Fruit fly (Drosophila melanogaster) ovary, adult (tissue): ENCODE data around the gene CG15543.

ENCODE experiments used
- CG17801 ChIP-seq: fragments of 200-800 bp; optimal IDR thresholded peaks from 2 replicates; lab custom pipeline; 2019; ENCODE audit warnings: missing biosample characterization, mild to moderate bottlenecking, missing genetic modification characterization, moderate library complexity; ENCODE audit not compliant: partially characterized antibody

Gene CG15543

DNA sequence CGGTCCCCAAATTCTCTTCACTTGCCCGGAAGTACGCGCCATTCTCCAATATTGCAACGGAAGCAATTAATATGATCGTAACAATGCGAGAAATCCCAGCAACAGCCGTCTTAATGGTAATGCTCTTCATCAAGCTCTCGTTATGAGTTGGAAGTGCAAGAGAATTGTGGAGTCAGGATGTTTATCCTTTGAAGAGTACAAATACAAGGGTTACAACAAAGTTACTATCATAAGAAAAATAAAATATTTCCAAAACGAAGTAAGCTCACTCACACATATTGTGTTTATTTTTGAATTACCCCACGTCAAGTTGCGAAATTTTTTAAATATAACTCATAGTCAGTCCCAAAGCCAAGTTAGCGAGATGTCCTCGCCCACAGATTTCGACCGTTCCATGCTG is at the start of gene CG15543:
Gene CG15543 (plus strand): TSS at position 301 of the 400 bp plus-strand sequence.
- no peak for TF ChIP-seq CG17801

DNA sequence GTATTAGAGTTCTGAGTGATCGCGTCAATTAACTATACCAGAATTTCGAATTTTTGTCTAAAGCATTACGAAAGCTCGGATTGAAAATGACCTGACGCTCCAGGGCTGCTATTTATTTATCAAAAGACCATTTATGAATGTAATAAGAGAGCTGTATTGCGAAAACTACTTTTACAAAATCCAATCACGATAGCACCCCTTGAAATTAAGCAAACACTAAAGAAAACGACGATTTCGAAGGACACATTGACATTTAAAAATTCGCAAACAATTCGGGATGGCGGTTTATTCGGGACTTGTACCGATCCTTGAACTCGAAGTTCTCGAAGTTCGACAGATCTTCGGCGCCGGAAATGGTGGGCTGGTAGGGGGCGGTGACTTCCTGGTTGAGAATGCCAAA is 47.3 kb upstream of the CG15543 start, which contains the start of gene CG12069:
Gene CG12069 (minus strand): TSS at position 101 of the 400 bp plus-strand sequence.
- TF ChIP-seq CG17801, result no peak

DNA sequence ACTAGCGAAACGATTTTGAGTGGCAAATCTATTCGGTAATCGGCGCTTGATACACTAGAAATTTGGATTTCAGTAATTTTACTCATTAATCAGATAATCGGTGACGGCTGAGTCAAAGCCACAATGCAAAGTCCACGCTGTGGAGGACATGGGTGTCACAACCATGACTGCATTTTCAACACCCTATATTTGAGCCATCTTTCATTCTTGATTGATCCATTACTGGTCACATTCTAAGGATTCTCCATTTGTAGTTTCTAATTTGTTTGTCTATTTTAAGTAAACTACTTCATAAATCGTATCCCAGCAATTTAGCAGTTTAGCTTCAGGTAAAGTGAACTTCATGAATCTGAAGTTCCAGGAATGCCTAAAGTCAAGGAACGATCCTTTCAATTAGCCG is 45.6 kb upstream of the CG15543 start, which contains the start of gene Pka-C2:
Gene Pka-C2 (minus strand): TSS at position 101 of the 400 bp plus-strand sequence.
- TF ChIP-seq CG17801, result no peak

DNA sequence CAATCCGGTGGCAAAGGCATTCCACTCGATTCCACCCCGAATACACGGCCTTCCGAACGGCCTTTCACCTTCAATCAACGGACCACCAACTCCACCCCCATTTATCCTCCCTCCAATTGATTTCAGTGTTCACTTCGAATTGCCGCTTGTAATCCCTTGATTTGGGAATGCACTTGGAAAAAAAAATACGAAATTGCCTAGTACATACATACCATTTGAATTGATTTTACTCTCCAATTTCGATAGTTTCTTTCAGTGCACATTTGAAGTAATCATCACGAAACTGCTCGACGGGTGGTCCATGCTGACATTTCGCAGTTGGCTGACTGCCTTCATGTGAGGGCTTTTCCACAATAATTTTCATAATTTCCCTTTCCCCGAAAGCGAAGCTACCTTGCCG is 43.5 kb upstream of the CG15543 start:
- no peak for TF ChIP-seq CG17801

DNA sequence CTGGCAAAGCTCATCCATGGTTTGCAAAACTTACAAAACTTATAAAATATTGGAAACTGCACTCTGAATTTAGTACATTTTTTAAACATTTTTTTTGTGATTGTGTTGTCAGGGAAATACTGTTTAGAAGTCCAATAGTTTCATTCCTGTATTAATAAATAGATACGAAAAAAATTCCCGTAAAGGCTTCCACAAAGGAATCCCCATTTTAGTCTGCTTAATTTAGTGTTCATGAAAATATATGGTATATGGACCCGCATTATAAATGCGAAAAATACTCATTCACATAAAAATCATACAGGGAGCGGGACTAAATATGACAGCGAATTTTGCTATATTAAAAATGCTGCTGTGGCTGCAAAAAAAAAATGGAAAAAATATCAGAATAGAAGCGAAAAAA is 36.7 kb upstream of the CG15543 start, which contains the start of gene CG31010:
Gene CG31010 (minus strand): TSS at position 101 of the 400 bp plus-strand sequence.
- TF ChIP-seq CG17801, result no peak

DNA sequence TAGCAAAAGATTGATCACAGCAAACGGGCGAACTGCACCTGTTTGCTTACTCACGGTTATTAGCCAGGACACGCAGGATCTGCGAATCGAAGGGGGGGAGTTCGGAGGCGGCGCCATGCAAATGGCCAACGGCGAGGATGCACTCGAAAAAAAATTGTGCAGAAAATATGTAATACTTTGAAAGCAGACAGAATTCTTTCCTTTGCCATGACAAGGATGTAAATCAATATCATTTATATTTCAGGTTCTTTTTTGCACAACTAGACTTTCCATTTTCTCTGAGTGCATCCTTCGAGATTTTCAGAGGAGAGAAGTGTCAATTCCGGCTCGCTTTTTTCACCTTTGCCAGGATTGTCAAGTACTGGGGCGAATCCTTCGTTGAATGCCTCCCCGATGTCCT is 33.4 kb upstream of the CG15543 start:
- no peak for TF ChIP-seq CG17801

DNA sequence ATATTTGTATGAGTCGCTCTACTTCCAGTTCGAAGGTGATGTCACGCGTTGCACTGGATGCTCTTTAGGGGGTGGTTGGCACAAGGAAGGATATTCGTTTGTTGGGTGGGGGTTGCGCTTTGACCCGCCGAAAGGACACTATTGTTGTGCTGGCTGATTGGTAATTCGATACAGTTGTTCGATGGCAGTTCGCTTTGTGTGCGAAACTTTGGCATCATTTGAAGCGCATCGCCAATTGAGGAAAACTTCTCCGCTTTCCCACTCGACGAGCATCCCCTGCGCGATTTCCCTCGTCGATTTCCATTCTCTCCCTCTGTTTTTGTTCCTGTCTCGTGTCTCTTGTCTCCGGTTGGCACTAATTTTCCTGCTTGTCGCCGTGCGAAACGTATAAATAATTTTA is 32.2 kb upstream of the CG15543 start:
- no peak for TF ChIP-seq CG17801

DNA sequence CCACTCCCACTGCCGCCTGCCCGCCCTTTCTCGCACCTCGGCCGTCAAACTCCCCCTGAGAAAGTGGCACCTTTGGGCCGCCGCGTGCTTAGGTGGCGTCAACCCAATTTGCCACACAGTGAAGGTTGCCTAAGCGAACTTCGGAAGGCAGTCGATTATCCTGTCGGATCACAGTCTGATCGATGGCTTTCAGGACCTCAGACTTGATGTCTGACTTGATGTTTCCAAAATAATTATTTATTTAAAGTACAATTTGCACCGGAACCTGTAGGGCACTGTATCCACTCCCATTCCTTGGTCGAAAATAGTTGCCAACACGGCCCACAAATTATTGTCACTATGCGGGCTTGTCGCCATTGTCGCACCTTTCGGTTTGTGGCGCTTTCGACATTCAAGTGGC is 28.3 kb upstream of the CG15543 start:
- TF ChIP-seq CG17801, result no peak

DNA sequence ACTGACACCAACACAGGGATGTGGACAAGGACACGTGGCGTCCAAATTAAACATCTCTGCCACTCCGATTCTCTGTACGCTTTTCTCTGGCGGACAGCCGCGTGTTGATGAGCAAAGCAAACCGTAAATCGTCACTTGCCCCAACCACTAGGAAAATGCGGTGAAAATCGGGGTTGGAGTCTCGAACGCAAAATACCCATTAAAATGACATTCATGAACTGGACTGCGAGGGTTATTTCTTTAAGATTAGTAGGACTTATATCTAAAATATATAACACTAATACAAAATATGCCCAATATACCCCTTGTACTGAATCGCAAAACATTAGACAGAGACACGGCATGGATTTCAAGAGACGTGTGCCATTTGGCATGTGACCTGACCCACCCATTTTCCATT is 24.2 kb upstream of the CG15543 start:
- TF ChIP-seq CG17801, result no peak

DNA sequence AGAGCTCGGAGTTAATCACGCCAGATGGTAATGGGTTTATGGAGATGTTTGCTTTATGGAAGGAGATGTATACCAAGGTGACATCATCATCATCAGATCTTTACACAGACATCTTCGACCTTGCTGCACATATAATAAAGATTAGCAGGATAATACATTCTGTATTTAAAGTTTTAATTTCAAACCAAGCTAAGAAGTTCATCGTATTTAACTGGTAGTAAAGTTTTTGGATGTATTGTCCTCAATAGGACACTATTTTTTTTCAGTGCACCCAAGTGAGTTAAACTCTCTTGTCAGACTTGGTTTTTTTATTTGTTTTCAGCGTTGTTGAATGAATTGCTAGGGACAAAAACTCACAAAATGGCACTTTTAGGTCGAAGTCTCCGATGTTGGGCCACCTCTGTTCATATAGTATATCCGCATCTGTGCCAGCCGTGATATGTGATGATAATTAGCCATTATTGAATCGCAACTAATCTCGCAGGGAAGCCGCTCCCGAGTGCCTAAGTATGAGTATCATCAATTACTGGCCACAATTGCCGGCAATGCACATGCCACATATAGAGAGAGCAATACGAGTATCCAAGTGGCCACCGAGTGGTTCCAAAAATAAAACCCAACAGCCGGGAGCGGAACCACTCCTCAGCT is 21.3 kb upstream of the CG15543 start:
- TF ChIP-seq CG17801, result no peak

DNA sequence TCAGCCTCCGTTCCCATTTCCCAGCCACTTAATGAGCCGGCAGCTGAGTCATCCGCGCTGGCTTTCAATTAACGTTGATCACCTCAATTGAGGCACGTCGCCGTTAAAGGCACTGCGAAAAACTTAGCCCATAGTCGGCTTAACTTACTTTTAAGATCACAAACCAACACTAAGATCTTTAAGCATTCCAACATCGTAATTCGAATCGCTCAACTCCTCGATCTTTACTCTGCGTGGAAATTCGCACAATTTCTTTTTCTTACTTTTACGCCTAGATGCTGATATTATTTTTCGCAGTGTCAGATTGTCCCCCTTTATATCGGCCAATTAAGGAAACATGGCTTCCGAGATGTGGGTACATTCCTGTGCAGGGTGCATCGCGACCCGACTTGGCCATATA is 20.3 kb upstream of the CG15543 start:
- TF ChIP-seq CG17801, result no peak

DNA sequence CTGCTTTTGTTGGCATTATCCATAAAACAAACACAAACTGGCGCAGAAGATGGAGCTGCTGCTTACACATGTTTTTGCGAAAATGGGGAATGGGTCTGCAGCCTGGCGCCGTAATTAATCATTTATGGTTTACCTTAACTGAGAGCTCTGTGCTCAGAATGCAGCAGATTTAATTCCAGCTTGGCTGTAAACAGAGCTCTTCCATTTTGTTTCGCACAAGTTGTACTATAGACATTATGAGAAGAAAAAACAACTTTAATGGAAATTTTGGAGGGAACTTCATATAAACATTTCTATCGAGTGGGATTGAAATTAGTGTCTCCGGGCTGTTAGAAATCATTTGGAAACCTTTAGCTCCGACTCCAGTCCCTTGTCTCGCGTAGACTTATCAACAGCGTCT is 16.9 kb upstream of the CG15543 start, which contains the start of gene eIF4H2:
Gene eIF4H2 (plus strand): TSS at position 301 of the 400 bp plus-strand sequence.
- TF ChIP-seq CG17801, result no peak

DNA sequence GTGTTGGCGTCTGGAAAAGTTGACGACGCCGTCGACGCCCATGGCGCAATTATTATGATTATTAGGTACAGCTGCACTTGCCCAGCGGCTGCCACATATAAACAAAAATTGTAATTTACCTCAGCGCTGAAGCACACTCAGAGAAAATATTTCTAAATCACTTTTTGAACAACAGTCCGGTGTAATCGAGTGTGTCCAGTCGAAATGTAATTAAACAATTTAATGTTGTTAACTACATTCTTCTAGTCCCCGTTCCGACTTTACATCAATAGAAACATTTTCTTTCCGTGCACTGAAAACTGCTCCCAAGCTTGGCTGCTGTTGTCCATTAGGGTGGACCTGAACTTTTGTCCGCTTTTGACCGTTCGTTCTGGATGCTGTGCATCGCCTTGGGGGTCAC is 13.7 kb upstream of the CG15543 start:
- TF ChIP-seq CG17801, result no peak

DNA sequence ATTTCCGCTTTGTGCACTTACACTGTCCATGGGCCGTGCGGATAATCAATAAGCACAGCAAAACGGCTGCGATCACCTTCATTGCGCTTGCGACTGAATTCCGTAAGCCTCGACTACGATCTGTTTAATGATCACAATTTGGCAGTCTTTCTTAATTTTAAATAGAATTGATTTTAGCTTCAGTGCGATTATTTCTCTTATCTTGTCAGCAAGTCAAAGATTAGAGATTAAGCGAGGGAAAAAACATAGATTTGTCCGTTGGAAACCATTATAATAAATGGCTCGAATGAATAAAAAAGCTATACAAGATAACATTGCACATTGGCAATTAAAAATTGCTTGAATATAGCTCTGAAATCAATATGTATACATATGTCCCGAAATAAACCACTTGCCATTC is 11.6 kb upstream of the CG15543 start, which contains the start of gene CG11313:
Gene CG11313 (minus strand): TSS at position 101 of the 400 bp plus-strand sequence.
- no peak for TF ChIP-seq CG17801

DNA sequence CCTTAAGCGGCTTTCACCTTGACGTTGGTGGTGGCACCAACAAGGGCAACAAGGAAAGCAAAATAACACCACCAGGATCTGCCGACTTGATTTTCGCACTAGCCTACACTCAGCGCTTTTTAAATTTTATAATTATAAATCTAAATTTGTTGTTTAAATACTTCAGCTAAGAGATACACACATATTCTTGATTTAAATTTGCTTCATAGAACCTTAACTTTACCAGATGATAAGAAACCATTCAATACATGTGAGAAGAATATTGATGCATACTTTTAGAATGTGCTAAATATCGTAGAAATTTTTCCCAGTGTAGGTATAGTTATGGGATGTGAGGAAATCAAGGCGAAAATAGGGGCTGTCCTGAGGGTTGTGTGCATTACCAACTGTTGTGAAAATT is 9.6 kb upstream of the CG15543 start:
- TF ChIP-seq CG17801, result no peak

DNA sequence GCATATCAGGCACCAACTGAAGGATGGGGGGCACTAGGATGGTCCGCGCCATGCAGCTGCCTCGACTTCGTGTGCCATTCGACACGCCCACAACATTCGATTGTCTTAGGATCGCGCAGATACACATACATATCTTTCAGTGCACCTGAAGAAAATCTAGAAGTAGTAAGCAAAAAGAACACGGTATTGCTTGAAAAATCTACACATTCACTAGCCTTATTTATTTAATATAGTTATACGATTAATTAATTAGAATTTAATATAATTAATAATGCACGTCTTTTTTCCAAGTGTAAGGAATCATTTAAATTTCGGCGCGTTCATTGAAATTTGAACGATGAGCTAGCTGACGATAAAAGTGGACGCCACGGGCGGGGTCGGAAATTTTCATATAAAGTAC is 8.1 kb upstream of the CG15543 start:
- no peak for TF ChIP-seq CG17801

DNA sequence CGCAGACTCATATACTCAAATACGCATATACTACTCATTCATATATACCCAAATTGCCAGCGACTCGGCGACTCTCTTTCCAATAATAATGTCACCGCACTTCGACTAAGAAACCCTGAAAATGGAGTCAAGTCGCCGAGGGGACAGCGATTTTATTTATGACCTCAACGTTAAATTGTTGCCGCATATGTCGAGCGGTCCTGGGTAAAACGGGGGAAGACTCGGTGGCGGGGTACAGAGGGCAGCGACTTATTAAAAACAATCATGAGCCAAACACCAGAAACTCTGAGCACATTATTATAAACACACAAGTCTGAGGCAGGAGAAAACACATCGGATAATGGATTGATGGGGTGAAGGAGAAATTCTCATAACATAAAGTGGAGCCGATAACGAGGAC is 7.6 kb upstream of the CG15543 start:
- TF ChIP-seq CG17801, result no peak

DNA sequence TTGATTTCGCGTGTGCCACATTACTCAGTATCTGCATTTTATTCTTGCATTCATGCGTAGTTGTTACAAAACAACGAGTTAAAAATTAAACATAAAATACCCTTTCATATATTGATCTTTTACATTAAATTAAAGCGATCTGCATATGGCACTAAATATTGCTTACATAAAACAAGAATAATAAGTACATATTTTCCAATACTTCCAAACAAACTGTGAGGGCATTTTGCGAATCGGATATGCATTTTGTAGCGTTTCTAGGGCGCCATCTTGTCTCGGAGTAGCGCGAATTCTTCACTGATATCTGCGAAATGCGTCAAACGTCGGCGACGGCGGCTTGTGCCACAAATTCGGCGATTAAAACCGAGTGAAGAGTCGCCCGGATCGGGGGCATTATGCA is 1.3 kb upstream of the CG15543 start:
- TF ChIP-seq CG17801, result no peak

DNA sequence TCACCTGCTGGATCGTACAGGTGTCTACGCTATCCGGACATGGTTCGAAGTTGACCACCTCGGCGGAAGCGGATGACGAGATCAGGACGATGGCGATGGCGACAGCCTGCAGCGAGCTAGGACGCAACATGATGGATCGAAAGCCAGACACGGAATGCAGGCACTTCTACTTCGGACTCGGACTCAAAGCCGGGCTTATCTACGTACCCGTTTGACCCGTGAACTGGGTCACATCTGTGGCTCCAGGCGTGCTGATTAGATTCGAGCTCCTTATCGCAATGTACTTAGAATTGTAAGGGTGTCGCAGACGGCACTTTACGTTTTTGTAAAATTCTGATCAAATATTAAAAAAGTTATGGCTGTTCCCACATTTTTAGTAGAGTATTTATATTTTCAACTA is 2.4 kb downstream of the CG15543 start, which contains the start of gene Npc2g:
Gene Npc2g (minus strand): TSS at position 160 of the 400 bp plus-strand sequence.
- TF ChIP-seq CG17801, result no peak
